Worm (Caenorhabditis elegans) whole organism, L3 larva: ENCODE results near the gene pqn-53.

ENCODE experiments used
- ceh-16 ChIP-seq: sonication (generic microtip); optimal IDR thresholded peaks from 2 replicates; lab custom pipeline; 2017; ENCODE audit warnings: missing biosample characterization, missing genetic modification characterization
- egl-27 ChIP-seq: sonication (generic microtip); optimal IDR thresholded peaks from 4 replicates; lab custom pipeline; 2017; ENCODE audit warnings: missing biosample characterization, missing genetic modification reagents, missing genetic modification characterization
- mml-1 ChIP-seq: fragments of 150-350 bp; sonication (generic microtip); optimal IDR thresholded peaks from 3 replicates; lab custom pipeline; 2014; ENCODE audit warnings: missing biosample characterization, missing genetic modification characterization
- nhr-237 ChIP-seq: fragments of 150-350 bp; optimal IDR thresholded peaks from 2 replicates; lab custom pipeline; 2014; ENCODE audit warnings: missing biosample characterization, missing genetic modification characterization
- nhr-77 ChIP-seq: fragments of 150-350 bp; optimal IDR thresholded peaks from 2 replicates; lab custom pipeline; 2014; ENCODE audit warnings: missing biosample characterization, missing genetic modification characterization
- tbx-2 ChIP-seq: sonication (generic microtip); optimal IDR thresholded peaks from 2 replicates; lab custom pipeline; 2016; ENCODE audit warnings: mild to moderate bottlenecking, missing genetic modification characterization, missing compliant biosample characterization

DNA sequence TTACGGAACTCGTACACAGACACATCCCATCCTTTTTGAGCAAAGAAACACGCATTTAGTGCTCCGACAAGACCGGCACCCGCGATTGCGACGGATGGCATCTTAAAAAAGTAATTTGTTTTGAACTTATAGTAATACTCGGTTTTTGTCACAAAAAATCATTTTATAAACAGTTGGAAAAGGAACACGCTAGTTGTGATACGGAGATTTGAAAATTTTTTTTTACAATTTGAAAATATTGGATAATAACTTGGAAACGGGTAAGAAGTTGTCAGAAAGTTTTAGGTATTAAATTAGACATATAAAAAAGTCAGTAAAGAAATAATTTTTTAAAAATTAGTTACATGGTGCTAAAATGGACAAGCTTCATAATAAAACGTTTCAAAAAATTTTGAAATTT lies 5.2 kb upstream of the pqn-53 start, which contains the start of gene kmo-1:
- TF ChIP-seq egl-27: no peak
- TF ChIP-seq nhr-77 (tag; lab: Kevin White, UChicago): no peak
- no peak for TF ChIP-seq tbx-2 (tag; lab: Kevin White, UChicago)
- no peak for TF ChIP-seq mml-1 (tag; lab: Kevin White, UChicago)
- TF ChIP-seq ceh-16 (tag; lab: Kevin White, UChicago): no peak
- no peak for TF ChIP-seq nhr-237 (tag; lab: Kevin White, UChicago)
